Worm (Caenorhabditis elegans): ENCODE measurements around the gene W03A5.2.

DNA sequence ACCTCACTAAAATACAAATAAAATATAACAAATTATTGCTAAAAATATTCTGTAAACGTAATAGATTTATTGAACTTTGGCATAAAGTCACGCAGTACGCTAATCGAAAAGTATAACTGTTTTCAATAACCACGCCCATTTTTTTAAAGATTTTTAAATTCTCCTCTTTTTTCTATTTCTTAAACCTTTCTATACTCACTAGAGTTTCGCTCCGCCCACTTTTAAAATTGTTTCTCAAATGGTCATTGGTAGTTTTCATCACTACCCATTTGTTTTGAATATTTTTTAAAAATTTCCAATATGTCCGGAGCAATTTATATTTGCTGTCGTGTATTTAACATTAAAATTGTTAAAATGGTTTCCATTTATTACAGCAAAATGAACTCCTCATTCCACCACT lies 43.9 kb upstream of the W03A5.2 start, which contains the start of gene Y32H12A.1:
- TF ChIP-seq ets-7 (tag; optimal IDR thresholded peaks at IDR 0.05) (no peak), F13C5.2 (tag; optimal IDR thresholded peaks at IDR 0.05) (no peak)
